Worm (Caenorhabditis elegans) whole organism, late embryonic: ENCODE data around the gene F53C3.1.

Experiments used
- K02D7.2 ChIP-seq: sonication (generic microtip); optimal IDR thresholded peaks from 2 replicates; lab custom pipeline; 2017; ENCODE audit warnings: mild to moderate bottlenecking, missing genetic modification characterization, missing compliant biosample characterization
- T23F11.4 ChIP-seq: fragments of 200-800 bp; sonication (Bioruptor generic); optimal IDR thresholded peaks from 2 replicates; lab custom pipeline; 2018; ENCODE audit warnings: mild to moderate bottlenecking, missing genetic modification characterization, missing compliant biosample characterization
- Y22D7AL.16 ChIP-seq: sonication (generic microtip); optimal IDR thresholded peaks from 2 replicates; lab custom pipeline; 2016; ENCODE audit warnings: missing genetic modification characterization, missing compliant biosample characterization
- ahr-1 ChIP-seq: sonication (generic microtip); optimal IDR thresholded peaks from 2 replicates; lab custom pipeline; 2016; ENCODE audit warnings: missing genetic modification characterization, missing compliant biosample characterization
- ama-1 ChIP-seq: fragments of 150-350 bp; optimal IDR thresholded peaks from 2 replicates; lab custom pipeline; 2014
- ceh-14 ChIP-seq: sonication (generic microtip); optimal IDR thresholded peaks from 2 replicates; lab custom pipeline; 2016; ENCODE audit warnings: missing genotype, missing genetic modification characterization, missing compliant biosample characterization
- ceh-18 ChIP-seq: sonication (generic microtip); optimal IDR thresholded peaks from 2 replicates; lab custom pipeline; 2016; ENCODE audit warnings: missing genetic modification characterization, missing compliant biosample characterization
- ceh-2 ChIP-seq: sonication (generic microtip); optimal IDR thresholded peaks from 2 replicates; lab custom pipeline; 2016; ENCODE audit warnings: missing genotype, missing genetic modification characterization, missing compliant biosample characterization
- ceh-24 ChIP-seq: sonication (generic microtip); optimal IDR thresholded peaks from 2 replicates; lab custom pipeline; 2016; ENCODE audit warnings: mild to moderate bottlenecking, missing genetic modification characterization, missing compliant biosample characterization
- ceh-30 ChIP-seq: fragments of 150-350 bp; optimal IDR thresholded peaks from 2 replicates; lab custom pipeline; 2014; ENCODE audit warnings: missing biosample characterization, missing genetic modification characterization
- ceh-31 ChIP-seq: sonication (generic microtip); optimal IDR thresholded peaks from 2 replicates; lab custom pipeline; 2016; ENCODE audit warnings: missing genetic modification characterization, missing compliant biosample characterization
- ceh-45 ChIP-seq: fragments of 200-800 bp; sonication (Bioruptor generic); IDR thresholded peaks from 2 replicates; pipeline ENCODE4 v1.3.6; 2022; ENCODE audit warnings: missing genetic modification reagents, missing genetic modification characterization, missing compliant biosample characterization
- ceh-48 ChIP-seq: sonication (generic microtip); optimal IDR thresholded peaks from 2 replicates; lab custom pipeline; 2016; ENCODE audit warnings: missing genetic modification characterization, inconsistent platforms, missing compliant biosample characterization
- ceh-9 ChIP-seq: sonication (generic microtip); optimal IDR thresholded peaks from 2 replicates; lab custom pipeline; 2016; ENCODE audit warnings: mild to moderate bottlenecking, missing genetic modification characterization, inconsistent platforms, missing compliant biosample characterization
- che-1 ChIP-seq: sonication (generic microtip); optimal IDR thresholded peaks from 2 replicates; lab custom pipeline; 2016; ENCODE audit warnings: mild to moderate bottlenecking, missing genetic modification characterization, missing compliant biosample characterization
- elt-4 ChIP-seq: sonication (generic microtip); optimal IDR thresholded peaks from 2 replicates; lab custom pipeline; 2016; ENCODE audit warnings: missing genetic modification characterization, missing compliant biosample characterization
- ets-4 ChIP-seq: sonication (generic microtip); optimal IDR thresholded peaks from 2 replicates; lab custom pipeline; 2016; ENCODE audit warnings: missing genetic modification characterization, missing compliant biosample characterization
- eyg-1 ChIP-seq: sonication (generic microtip); optimal IDR thresholded peaks from 2 replicates; lab custom pipeline; 2016; ENCODE audit warnings: missing genotype, missing genetic modification characterization, missing compliant biosample characterization
- fkh-6 ChIP-seq: sonication (generic microtip); optimal IDR thresholded peaks from 2 replicates; lab custom pipeline; 2016; ENCODE audit warnings: missing genetic modification characterization, missing compliant biosample characterization
- hlh-13 ChIP-seq: fragments of 200-800 bp; sonication (Bioruptor generic); optimal IDR thresholded peaks from 2 replicates; lab custom pipeline; 2018; ENCODE audit warnings: mild to moderate bottlenecking, missing genetic modification characterization, missing compliant biosample characterization
- hlh-8 ChIP-seq: sonication (generic microtip); optimal IDR thresholded peaks from 2 replicates; lab custom pipeline; 2016; ENCODE audit warnings: missing genotype, missing genetic modification characterization, missing compliant biosample characterization
- lim-6 ChIP-seq: sonication (generic microtip); optimal IDR thresholded peaks from 2 replicates; lab custom pipeline; 2016; ENCODE audit warnings: missing genetic modification characterization, missing compliant biosample characterization
- madf-2 ChIP-seq: sonication (generic microtip); optimal IDR thresholded peaks from 2 replicates; lab custom pipeline; 2017; ENCODE audit warnings: missing genetic modification characterization, missing compliant biosample characterization
- nfya-1 ChIP-seq: sonication (generic microtip); optimal IDR thresholded peaks from 2 replicates; lab custom pipeline; 2017; ENCODE audit warnings: missing genetic modification characterization, mild to moderate bottlenecking, missing compliant biosample characterization, antibody characterized with exemption, moderate library complexity
- npax-4 ChIP-seq: sonication (generic microtip); optimal IDR thresholded peaks from 2 replicates; lab custom pipeline; 2016; ENCODE audit warnings: missing genetic modification characterization, missing compliant biosample characterization
- pax-1 ChIP-seq: fragments of 150-350 bp; optimal IDR thresholded peaks from 2 replicates; lab custom pipeline; 2014; ENCODE audit warnings: missing biosample characterization, missing genetic modification characterization
- pha-4 ChIP-seq: fragments of 150-350 bp; optimal IDR thresholded peaks from 2 replicates; lab custom pipeline; 2018; ENCODE audit warnings: missing biosample characterization, missing genetic modification reagents, missing genetic modification characterization
- pqm-1 ChIP-seq: sonication (generic microtip); optimal IDR thresholded peaks from 2 replicates; lab custom pipeline; 2016; ENCODE audit warnings: missing genetic modification characterization, missing compliant biosample characterization
- sox-2 ChIP-seq: fragments of 200-800 bp; sonication (Bioruptor generic); IDR thresholded peaks from 2 replicates; pipeline ENCODE4 v1.3.6; 2022; ENCODE audit warnings: missing genetic modification reagents, missing genetic modification characterization, missing compliant biosample characterization
- sox-4 ChIP-seq: sonication (generic microtip); optimal IDR thresholded peaks from 2 replicates; lab custom pipeline; 2017; ENCODE audit warnings: mild to moderate bottlenecking, missing genetic modification characterization, inconsistent platforms, missing compliant biosample characterization
- tbx-7 ChIP-seq: sonication (generic microtip); optimal IDR thresholded peaks from 2 replicates; lab custom pipeline; 2016; ENCODE audit warnings: missing genotype, missing genetic modification characterization, missing compliant biosample characterization
- unc-3 ChIP-seq, 2 experiments: fragments of 200-800 bp in 1 of 2; sonication (Bioruptor generic) in 1 of 2; sonication (generic microtip) in 1 of 2; conservative IDR thresholded peaks in 1 of 2; optimal IDR thresholded peaks in 1 of 2; 2 replicates each; pipeline versions ENCODE4 v1.3.6 to Lab custom; 2016 to 2022; ENCODE audit warnings: missing compliant biosample characterization in 2 of 2, missing genetic modification characterization in 2 of 2, missing genetic modification reagents in 1 of 2
- unc-42 ChIP-seq: sonication (generic microtip); optimal IDR thresholded peaks from 2 replicates; lab custom pipeline; 2016; ENCODE audit warnings: missing genotype, missing genetic modification characterization, missing compliant biosample characterization
- unc-55 ChIP-seq: sonication (generic microtip); optimal IDR thresholded peaks from 2 replicates; lab custom pipeline; 2017; ENCODE audit warnings: missing biosample characterization, missing genetic modification reagents, missing genetic modification characterization
- unc-86 ChIP-seq: sonication (generic microtip); optimal IDR thresholded peaks from 2 replicates; lab custom pipeline; 2016; ENCODE audit warnings: missing genetic modification characterization, missing compliant biosample characterization
- ztf-16 ChIP-seq: sonication (generic microtip); optimal IDR thresholded peaks from 2 replicates; lab custom pipeline; 2017; ENCODE audit warnings: missing genetic modification characterization, missing compliant biosample characterization

F53C3.1 gene

ce11 chrII:3935990-3936389, 24.2 kb downstream of the F53C3.1 start:
- TF ChIP-seq T23F11.4 (GFP tag; lab: Kevin White, UChicago) = no peak
- TF ChIP-seq ceh-30 (tag; lab: Kevin White, UChicago) = no peak
- no peak for TF ChIP-seq pax-1
- TF ChIP-seq unc-3 (GFP tag; conservative IDR thresholded peaks at IDR 0.05; lab: Robert Waterston, UW) = no peak
- TF ChIP-seq unc-3 (tag; optimal IDR thresholded peaks at IDR 0.05; lab: Kevin White, UChicago) = no peak
- TF ChIP-seq pqm-1 = no peak
- no peak for TF ChIP-seq fkh-6 (tag; lab: Kevin White, UChicago)
- no peak for TF ChIP-seq ceh-9 (tag; lab: Kevin White, UChicago)
- TF ChIP-seq npax-4 (tag; lab: Kevin White, UChicago) = no peak
- TF ChIP-seq ceh-14 (tag; lab: Kevin White, UChicago) = no peak
- TF ChIP-seq ceh-2 (tag; lab: Kevin White, UChicago) = no peak
- TF ChIP-seq Y22D7AL.16 (tag; lab: Kevin White, UChicago) = no peak
- TF ChIP-seq hlh-13 (GFP tag; lab: Kevin White, UChicago) = no peak
- no peak for TF ChIP-seq ceh-18 (tag; lab: Kevin White, UChicago)
- TF ChIP-seq sox-4 (tag; lab: Kevin White, UChicago) = no peak
- TF ChIP-seq ahr-1 = no peak

DNA sequence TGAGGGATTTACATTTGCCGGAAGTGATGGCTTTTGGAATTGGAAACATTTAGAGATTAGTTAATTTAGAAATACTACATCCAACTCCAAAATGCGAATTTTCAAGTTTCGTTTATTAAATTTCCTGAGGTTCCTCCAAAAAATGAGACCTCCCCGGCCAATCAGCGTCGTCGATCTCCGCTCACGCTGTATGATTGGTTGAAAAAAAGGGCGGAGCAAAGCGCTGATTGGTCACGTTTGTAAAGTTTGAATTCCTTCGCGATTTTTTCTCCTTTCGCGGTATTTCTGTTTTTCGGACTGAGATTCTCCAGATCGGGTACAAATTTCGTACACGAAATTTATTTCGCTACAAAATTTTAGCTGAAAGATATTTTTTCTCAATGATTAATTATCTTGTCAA, 35.6 kb downstream of the F53C3.1 start:
- TF ChIP-seq eyg-1 (no peak), nfya-1 (peak; percentile 82), ceh-45 (GFP tag; lab: Robert Waterston, UW) (no peak), madf-2 (tag; lab: Kevin White, UChicago) (no peak)

ce11 chrII:3948507-3948906, 36.7 kb downstream of the F53C3.1 start:
- TF ChIP-seq hlh-8 (tag; lab: Kevin White, UChicago) = no peak
- no peak for TF ChIP-seq che-1 (tag; lab: Kevin White, UChicago)

DNA sequence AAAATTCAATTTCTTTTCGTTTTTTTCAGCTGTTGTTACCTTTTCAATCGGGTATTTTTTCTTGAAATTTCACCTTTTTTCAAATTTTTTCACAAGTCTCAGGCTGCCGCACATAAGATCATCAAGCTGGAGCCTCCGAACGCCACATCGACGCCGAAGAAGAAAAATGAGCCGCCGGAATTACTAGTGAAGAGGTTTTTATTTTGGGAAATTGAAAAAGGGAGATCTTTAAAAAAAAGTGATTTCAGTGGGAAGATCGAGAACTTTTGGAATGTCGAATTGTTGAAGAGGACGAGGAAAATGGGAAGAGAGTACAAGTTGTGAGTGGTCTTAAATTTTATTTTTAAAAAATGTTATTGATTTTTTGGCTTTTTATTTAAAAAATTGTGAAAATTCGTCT, 38.3 kb downstream of the F53C3.1 start, which contains the start of gene sea-2:
sea-2 (plus strand) TSS at position 301 of the 400 bp plus-strand sequence.
- TF ChIP-seq ceh-48 (no peak), elt-4 (tag; lab: Kevin White, UChicago) (no peak), unc-86 (tag; lab: Kevin White, UChicago) (no peak), ceh-14 (tag; lab: Kevin White, UChicago) (no peak), ztf-16 (tag; lab: Kevin White, UChicago) (no peak), K02D7.2 (tag; lab: Kevin White, UChicago) (no peak)
- TF ChIP-seq, all 69 proteins: peak for 0

DNA sequence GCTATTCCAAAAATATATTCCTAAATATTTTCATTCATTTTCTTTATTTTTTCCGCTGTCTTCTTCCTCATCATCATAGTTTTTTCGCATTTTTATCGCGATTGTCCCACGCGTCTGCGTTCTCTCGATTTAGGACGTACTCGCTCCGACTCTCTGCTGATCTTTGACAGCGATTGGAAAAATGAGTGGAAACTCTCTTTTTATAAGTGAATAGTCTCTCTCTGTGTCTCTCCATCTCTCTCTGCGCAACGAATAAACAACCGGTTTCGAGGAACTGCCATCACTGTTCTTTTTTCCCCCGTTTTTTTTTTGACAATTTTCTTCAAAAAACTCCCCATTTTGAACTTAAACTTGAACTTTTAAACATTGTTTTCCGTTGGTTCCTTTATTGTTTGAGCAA, 39.5 kb downstream of the F53C3.1 start:
- TF ChIP-seq fkh-6 (tag; lab: Kevin White, UChicago) (no peak), nfya-1 (no peak), pqm-1 (no peak), lim-6 (tag; lab: Kevin White, UChicago) (no peak), unc-55 (GFP tag; lab: Kevin White, UChicago) (no peak)

- no peak for TF ChIP-seq unc-55 (GFP tag; lab: Kevin White, UChicago)
- no peak for TF ChIP-seq ceh-2 (tag; lab: Kevin White, UChicago)
- no peak for TF ChIP-seq unc-42 (tag; lab: Kevin White, UChicago)
- TF ChIP-seq sox-2 (GFP tag; lab: Robert Waterston, UW) = no peak
- no peak for TF ChIP-seq lim-6 (tag; lab: Kevin White, UChicago)
- no peak for TF ChIP-seq ama-1 (lab: Kevin White, UChicago)
- TF ChIP-seq pha-4 (tag; lab: Kevin White, UChicago) = no peak
- TF ChIP-seq ceh-24 = no peak
- TF ChIP-seq tbx-7 (tag; lab: Kevin White, UChicago) = no peak
- TF ChIP-seq pqm-1 = no peak
- TF ChIP-seq ceh-31 (tag; lab: Kevin White, UChicago) = no peak
- TF ChIP-seq fkh-6 (tag; lab: Kevin White, UChicago) = no peak
- TF ChIP-seq ets-4 (tag; lab: Kevin White, UChicago) = no peak
Measured at ce11 chrII:3952368-3952767, 40.6 kb downstream of the F53C3.1 start.
